Worm (Caenorhabditis elegans): ENCODE data around the gene str-252.

str-252 gene

ce11 chrV:13889516-13889915, 26.8 kb upstream of the str-252 start, which contains the start of gene spp-12:
spp-12 (plus strand) TSS chrV:13889816.
- TF ChIP-seq nhr-120 (GFP tag; IDR thresholded peaks at IDR 0.05) (no peak), madf-10 (tag; optimal IDR thresholded peaks at IDR 0.05) (no peak), pha-4 (tag; optimal IDR thresholded peaks at IDR 0.05) (no peak), lsy-27 (tag; optimal IDR thresholded peaks at IDR 0.05; ENCODE audit: borderline replicate concordance, insufficient read depth) (no peak), bed-1 (GFP tag; IDR thresholded peaks at IDR 0.05) (no peak), ztf-28 (GFP tag; IDR thresholded peaks at IDR 0.05) (no peak), somi-1 (GFP tag; optimal IDR thresholded peaks at IDR 0.05) (no peak), cebp-1 (GFP tag; IDR thresholded peaks at IDR 0.05) (no peak), cebp-1 (tag; optimal IDR thresholded peaks at IDR 0.05) (no peak), ztf-3 (GFP tag; optimal IDR thresholded peaks at IDR 0.05) (no peak), Y95B8A.8 (GFP tag; IDR thresholded peaks at IDR 0.05) (no peak), ccch-3 (GFP tag; optimal IDR thresholded peaks at IDR 0.05) (no peak), ceh-58 (GFP tag; IDR thresholded peaks at IDR 0.05) (no peak), nhr-80 (tag; optimal IDR thresholded peaks at IDR 0.05) (no peak), snpc-4 (GFP tag; optimal IDR thresholded peaks at IDR 0.05) (no peak), snpc-4 (tag; optimal IDR thresholded peaks at IDR 0.05) (no peak), ztf-26 (tag; optimal IDR thresholded peaks at IDR 0.05) (no peak), let-526 (GFP tag; IDR thresholded peaks at IDR 0.05) (no peak), hrde-1 (tag; optimal IDR thresholded peaks at IDR 0.05; ENCODE audit: borderline replicate concordance) (no peak), lin-40 (tag; optimal IDR thresholded peaks at IDR 0.05) (no peak)

ce11 chrV:13890473-13890872, 25.8 kb upstream of the str-252 start, which contains the start of gene lbp-8:
lbp-8 (plus strand) TSS chrV:13890773.
- TF ChIP-seq lin-26 (GFP tag; IDR thresholded peaks at IDR 0.05) (no peak), ztf-26 (tag; optimal IDR thresholded peaks at IDR 0.05) (no peak), F33H1.4 (GFP tag; IDR thresholded peaks at IDR 0.05) (no peak), ztf-18 (tag; optimal IDR thresholded peaks at IDR 0.05) (no peak), athp-1 (tag; optimal IDR thresholded peaks at IDR 0.05) (no peak), zim-3 (tag; optimal IDR thresholded peaks at IDR 0.05) (no peak), akir-1 (GFP tag; optimal IDR thresholded peaks at IDR 0.05) (no peak), nfya-1 (tag; optimal IDR thresholded peaks at IDR 0.05; ENCODE audit: borderline replicate concordance, insufficient read depth) (no peak), nhr-179 (tag; optimal IDR thresholded peaks at IDR 0.05) (no peak), unc-62 (GFP tag; optimal IDR thresholded peaks at IDR 0.05) (no peak)

ce11 chrV:13891489-13891888, 24.8 kb upstream of the str-252 start:
- peak; percentile 52 for TF ChIP-seq nhr-80 (tag; optimal IDR thresholded peaks at IDR 0.05)
- no peak for TF ChIP-seq egl-18 (GFP tag; IDR thresholded peaks at IDR 0.05)

- TF ChIP-seq lin-35 (GFP tag; optimal IDR thresholded peaks at IDR 0.05) (peak in 1 of 3 experiments; percentile 29), nhr-80 (tag; optimal IDR thresholded peaks at IDR 0.05) (peak; percentile 86), F57C9.4 (tag; optimal IDR thresholded peaks at IDR 0.05) (no peak), atf-7 (tag; optimal IDR thresholded peaks at IDR 0.05) (peak; percentile 65), attf-5 (GFP tag; optimal IDR thresholded peaks at IDR 0.05) (peak; percentile 1), xnd-1 (tag; optimal IDR thresholded peaks at IDR 0.05) (no peak), let-526 (GFP tag; IDR thresholded peaks at IDR 0.05) (no peak), madf-6 (GFP tag; IDR thresholded peaks at IDR 0.05) (no peak), ztf-26 (tag; optimal IDR thresholded peaks at IDR 0.05) (peak; percentile 40), rec-8 (tag; optimal IDR thresholded peaks at IDR 0.05) (no peak), Y67H2A.10 (GFP tag; conservative IDR thresholded peaks at IDR 0.05) (no peak), rcor-1 (GFP tag; IDR thresholded peaks at IDR 0.05) (no peak), zfh-2 (GFP tag; conservative IDR thresholded peaks at IDR 0.05) (no peak), mcd-1 (GFP tag; IDR thresholded peaks at IDR 0.05) (peak; percentile 53), ekl-4 (GFP tag; IDR thresholded peaks at IDR 0.05) (no peak), hsf-1 (GFP tag; IDR thresholded peaks at IDR 0.05) (no peak), lin-40 (tag; optimal IDR thresholded peaks at IDR 0.05) (peak; percentile 47)
Observed at ce11 chrV:13892457-13893375, 23.6 kb upstream of the str-252 start, which contains the start of gene sptl-3. sptl-3 (plus strand) TSS chrV:13893325.

Data from whole organism, young adult.